Fruit fly (Drosophila melanogaster) S2 (cell line): Measurements from ENCODE around the gene CG8891.

Experiments used
- CG8478 ChIP-seq: fragments of >200 bp; optimal IDR thresholded peaks from 2 replicates; lab custom pipeline; 2018
- CTCF ChIP-seq, 2 experiments: fragments of >200 bp; optimal IDR thresholded peaks; 2 replicates each; lab custom pipeline; 2018

dm6 chr2L:4945300-4945699 lies 33.9 kb downstream of the CG8891 start, which contains the start of the genes mRpL24 and betaggt-I:
- no peak for TF ChIP-seq CTCF (optimal IDR thresholded peaks at IDR 0.05; lab: Kevin White, UChicago)
- TF ChIP-seq CG8478 = no peak
